Worm (Caenorhabditis elegans) whole organism, early embryonic: ENCODE measurements around the gene tmc-1.

Experiments
- B0310.2 ChIP-seq: sonication (generic microtip); optimal IDR thresholded peaks from 2 replicates; lab custom pipeline; 2016; ENCODE audit warnings: mild to moderate bottlenecking, missing genetic modification characterization, missing compliant biosample characterization
- F13C5.2 ChIP-seq: sonication (generic microtip); optimal IDR thresholded peaks from 2 replicates; lab custom pipeline; 2017; ENCODE audit warnings: mild to moderate bottlenecking, missing genetic modification characterization, inconsistent platforms, missing compliant biosample characterization
- aly-1 ChIP-seq: sonication (generic microtip); optimal IDR thresholded peaks from 2 replicates; lab custom pipeline; 2016; ENCODE audit warnings: missing genetic modification characterization, missing compliant biosample characterization
- ama-1 ChIP-seq: fragments of 150-350 bp; optimal IDR thresholded peaks from 2 replicates; lab custom pipeline; 2014
- ceh-13 ChIP-seq: fragments of 200-800 bp; sonication (Bioruptor generic); optimal IDR thresholded peaks from 2 replicates; lab custom pipeline; 2018; ENCODE audit warnings: mild to moderate bottlenecking, missing genetic modification characterization, missing compliant biosample characterization
- ceh-36 ChIP-seq: sonication (generic microtip); optimal IDR thresholded peaks from 2 replicates; lab custom pipeline; 2016; ENCODE audit warnings: missing genetic modification characterization, inconsistent platforms, missing compliant biosample characterization
- ets-7 ChIP-seq: sonication (generic microtip); optimal IDR thresholded peaks from 2 replicates; lab custom pipeline; 2016; ENCODE audit warnings: missing genotype, missing genetic modification characterization, missing compliant biosample characterization
- flt-1 ChIP-seq: fragments of 200-800 bp; sonication (Bioruptor generic); IDR thresholded peaks from 2 replicates; pipeline ENCODE4 v1.3.6; 2022; ENCODE audit warnings: missing genetic modification characterization, missing compliant biosample characterization
- hmbx-1 ChIP-seq: sonication (generic microtip); optimal IDR thresholded peaks from 2 replicates; lab custom pipeline; 2016; ENCODE audit warnings: mild to moderate bottlenecking, missing genetic modification characterization, missing compliant biosample characterization
- hmg-4 ChIP-seq: fragments of 200-800 bp; sonication (Bioruptor generic); optimal IDR thresholded peaks from 2 replicates; lab custom pipeline; 2018; ENCODE audit warnings: mild to moderate bottlenecking, missing genetic modification characterization, missing compliant biosample characterization
- hnd-1 ChIP-seq: sonication (generic microtip); optimal IDR thresholded peaks from 2 replicates; lab custom pipeline; 2016; ENCODE audit warnings: missing genetic modification characterization, missing compliant biosample characterization
- pes-1 ChIP-seq: fragments of 200-800 bp; sonication (Bioruptor generic); IDR thresholded peaks from 2 replicates; pipeline ENCODE4 v1.3.6; 2022; ENCODE audit warnings: missing genetic modification reagents, missing genetic modification characterization, missing compliant biosample characterization
- scrt-1 ChIP-seq: fragments of 200-800 bp; sonication (Bioruptor generic); IDR thresholded peaks from 2 replicates; pipeline ENCODE4 v1.3.6; 2022; ENCODE audit warnings: missing genetic modification characterization, missing compliant biosample characterization
- sea-1 ChIP-seq: fragments of 200-800 bp; sonication (Bioruptor generic); conservative IDR thresholded peaks from 2 replicates; pipeline ENCODE4 v1.3.6; 2022; ENCODE audit warnings: missing genetic modification characterization, missing compliant biosample characterization
- tbx-11 ChIP-seq: fragments of 200-800 bp; sonication (Bioruptor generic); IDR thresholded peaks from 2 replicates; pipeline ENCODE4 v1.3.6; 2022; ENCODE audit warnings: missing genetic modification characterization, missing compliant biosample characterization
- tbx-37 ChIP-seq: fragments of 200-800 bp; sonication (Bioruptor generic); conservative IDR thresholded peaks from 2 replicates; pipeline ENCODE4 v1.3.6; 2022; ENCODE audit warnings: missing genetic modification reagents, missing genetic modification characterization, missing compliant biosample characterization
- tra-4 ChIP-seq: sonication (generic microtip); optimal IDR thresholded peaks from 2 replicates; lab custom pipeline; 2017; ENCODE audit warnings: missing genetic modification characterization, missing compliant biosample characterization

Gene tmc-1

DNA sequence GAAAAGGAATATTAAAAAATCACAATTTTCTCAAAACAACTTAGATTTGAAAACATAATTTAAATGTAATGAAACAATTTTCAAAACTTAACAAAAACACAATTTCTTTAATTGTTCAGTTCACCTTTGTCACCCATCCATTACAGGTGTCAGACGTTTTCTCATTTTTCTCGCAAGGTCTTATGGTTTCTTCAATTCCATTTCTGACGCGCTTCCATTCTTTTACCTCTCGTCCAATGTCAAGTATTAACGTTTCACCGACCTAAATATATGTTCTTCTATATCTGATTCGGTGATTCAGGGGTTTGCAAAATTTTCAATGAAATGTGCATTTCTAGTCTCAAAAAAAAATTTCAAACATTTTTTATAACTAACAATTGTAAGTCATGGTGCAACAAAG is 38.5 kb upstream of the tmc-1 start:
- TF ChIP-seq hmg-4 (no peak), sea-1 (GFP tag; lab: Robert Waterston, UW) (no peak), aly-1 (tag; lab: Kevin White, UChicago) (no peak), ets-7 (tag; lab: Kevin White, UChicago) (no peak), tra-4 (no peak), hmbx-1 (tag; lab: Kevin White, UChicago) (no peak), tbx-37 (GFP tag; lab: Robert Waterston, UW) (no peak), tbx-11 (GFP tag; lab: Robert Waterston, UW) (no peak), ama-1 (lab: Kevin White, UChicago) (no peak), F13C5.2 (tag; lab: Kevin White, UChicago) (no peak), B0310.2 (tag; lab: Kevin White, UChicago) (no peak), scrt-1 (GFP tag; lab: Robert Waterston, UW) (no peak), hnd-1 (tag; lab: Kevin White, UChicago) (no peak), ceh-13 (GFP tag; lab: Kevin White, UChicago) (no peak), flt-1 (GFP tag; lab: Robert Waterston, UW) (no peak), pes-1 (no peak), ceh-36 (tag; lab: Kevin White, UChicago) (no peak)

DNA sequence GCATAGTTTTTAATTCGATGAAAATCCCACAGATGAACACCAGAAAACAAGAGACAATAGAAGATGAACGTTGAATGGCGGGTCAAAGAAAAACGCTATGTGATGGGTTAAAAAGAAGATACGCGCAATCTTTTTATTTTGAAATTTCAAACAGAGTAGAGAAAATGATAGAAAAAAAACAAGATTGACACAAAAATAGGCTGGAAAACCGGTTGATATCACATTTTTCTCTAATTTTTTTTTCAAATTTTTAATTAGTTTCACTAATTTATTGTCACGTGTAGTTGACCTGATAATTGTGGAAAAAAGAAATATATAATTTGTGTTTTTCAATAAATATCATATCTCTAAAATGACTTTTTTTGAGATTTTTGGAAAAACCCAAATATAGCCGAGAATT is 37.9 kb upstream of the tmc-1 start, which contains the start of gene C05D9.9:
Gene C05D9.9, minus strand, starts transcription at position 101 of the 400 bp plus-strand sequence.
- TF ChIP-seq hnd-1 (tag; lab: Kevin White, UChicago) (no peak), flt-1 (GFP tag; lab: Robert Waterston, UW) (no peak), hmbx-1 (tag; lab: Kevin White, UChicago) (no peak), F13C5.2 (tag; lab: Kevin White, UChicago) (no peak), scrt-1 (GFP tag; lab: Robert Waterston, UW) (no peak), aly-1 (tag; lab: Kevin White, UChicago) (no peak), ceh-13 (GFP tag; lab: Kevin White, UChicago) (no peak), ama-1 (lab: Kevin White, UChicago) (no peak), ets-7 (tag; lab: Kevin White, UChicago) (no peak), tbx-11 (GFP tag; lab: Robert Waterston, UW) (no peak), pes-1 (no peak), tra-4 (no peak), B0310.2 (tag; lab: Kevin White, UChicago) (no peak), hmg-4 (no peak)

DNA sequence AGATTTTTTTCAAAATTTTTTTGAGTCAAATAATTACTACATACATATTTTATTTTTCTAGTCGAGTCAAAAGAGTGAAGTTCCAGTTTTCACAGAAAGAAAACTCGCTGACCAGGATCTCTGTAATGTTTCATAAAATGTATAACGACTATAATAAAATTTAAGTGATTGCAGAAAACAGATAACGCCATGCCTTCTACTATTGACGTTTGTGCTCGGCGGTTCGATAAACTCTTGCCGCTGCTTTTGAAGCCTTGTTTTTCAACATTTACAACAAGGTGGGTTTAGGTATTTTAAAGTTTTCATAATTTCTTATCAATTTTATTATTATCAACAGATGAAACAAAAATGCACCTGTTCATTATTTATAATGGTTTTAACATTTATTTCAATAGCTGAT is 36.6 kb upstream of the tmc-1 start, which contains the start of gene lmp-2:
Gene lmp-2, plus strand, starts transcription at position 190 of the 400 bp plus-strand sequence.
- TF ChIP-seq ceh-13 (GFP tag; lab: Kevin White, UChicago) (no peak), hmg-4 (no peak), hmbx-1 (tag; lab: Kevin White, UChicago) (no peak), sea-1 (GFP tag; lab: Robert Waterston, UW) (no peak), flt-1 (GFP tag; lab: Robert Waterston, UW) (no peak), ceh-36 (tag; lab: Kevin White, UChicago) (no peak), F13C5.2 (tag; lab: Kevin White, UChicago) (no peak), tra-4 (no peak), tbx-37 (GFP tag; lab: Robert Waterston, UW) (no peak), pes-1 (no peak), ama-1 (lab: Kevin White, UChicago) (no peak), B0310.2 (tag; lab: Kevin White, UChicago) (no peak), tbx-11 (GFP tag; lab: Robert Waterston, UW) (no peak), aly-1 (tag; lab: Kevin White, UChicago) (no peak), scrt-1 (GFP tag; lab: Robert Waterston, UW) (no peak), ets-7 (tag; lab: Kevin White, UChicago) (no peak), hnd-1 (tag; lab: Kevin White, UChicago) (no peak)

DNA sequence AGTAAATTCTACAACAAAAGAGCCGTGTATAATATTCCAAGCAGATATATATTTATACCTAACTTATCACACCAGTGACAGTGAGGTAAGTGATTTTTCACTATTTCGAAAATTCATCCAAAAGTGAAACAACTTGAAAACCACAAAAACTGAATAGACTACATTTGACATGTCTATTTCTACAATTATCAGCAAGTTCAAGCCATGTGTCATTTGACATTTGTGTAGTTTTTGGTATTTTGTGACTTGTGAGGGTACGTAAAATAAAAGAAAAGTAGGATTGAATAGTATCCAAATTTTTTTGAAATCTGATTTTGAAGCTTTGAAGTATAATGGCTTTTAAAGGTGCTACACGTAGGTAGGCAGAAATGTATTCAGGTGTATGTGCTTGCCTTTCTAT is 35.8 kb upstream of the tmc-1 start:
- TF ChIP-seq B0310.2 (tag; lab: Kevin White, UChicago) (no peak), tbx-11 (GFP tag; lab: Robert Waterston, UW) (no peak), tbx-37 (GFP tag; lab: Robert Waterston, UW) (no peak), flt-1 (GFP tag; lab: Robert Waterston, UW) (no peak), pes-1 (no peak), ets-7 (tag; lab: Kevin White, UChicago) (no peak), tra-4 (no peak), ama-1 (lab: Kevin White, UChicago) (no peak), F13C5.2 (tag; lab: Kevin White, UChicago) (no peak), hmbx-1 (tag; lab: Kevin White, UChicago) (no peak), ceh-36 (tag; lab: Kevin White, UChicago) (no peak), ceh-13 (GFP tag; lab: Kevin White, UChicago) (no peak), aly-1 (tag; lab: Kevin White, UChicago) (no peak), hnd-1 (tag; lab: Kevin White, UChicago) (no peak), scrt-1 (GFP tag; lab: Robert Waterston, UW) (no peak), hmg-4 (no peak)

DNA sequence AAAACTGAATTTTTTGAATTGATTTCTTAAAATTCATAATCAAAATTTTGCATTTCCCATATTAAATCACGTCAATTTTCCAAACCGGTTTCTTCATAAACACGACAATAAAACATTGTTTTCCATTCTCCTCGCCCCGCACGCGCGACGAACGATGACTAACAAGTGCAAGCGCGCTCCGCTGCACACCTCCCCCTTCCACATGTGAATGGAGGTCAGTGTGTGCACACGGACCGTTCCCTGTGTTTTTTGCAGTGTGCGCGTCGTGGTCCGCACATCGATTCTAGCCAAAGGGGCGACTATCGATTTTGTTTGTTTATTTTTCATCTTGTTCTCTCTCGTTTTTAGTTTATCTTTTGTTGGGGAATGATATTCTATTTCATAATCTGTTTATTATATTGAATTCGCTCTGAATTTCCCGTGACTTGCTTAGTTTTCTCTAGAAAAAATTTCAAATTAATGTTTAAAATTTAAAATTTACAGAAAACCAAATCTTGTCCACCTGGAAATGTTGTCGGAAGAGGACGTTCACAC is 33.4 kb upstream of the tmc-1 start, which contains the start of gene snx-1:
Gene snx-1, plus strand, starts transcription at position 484 of the 534 bp plus-strand sequence.
- peak; percentile 24 for TF ChIP-seq F13C5.2 (tag; lab: Kevin White, UChicago)
- peak; percentile 60 for TF ChIP-seq hmg-4
- no peak for TF ChIP-seq B0310.2 (tag; lab: Kevin White, UChicago)

DNA sequence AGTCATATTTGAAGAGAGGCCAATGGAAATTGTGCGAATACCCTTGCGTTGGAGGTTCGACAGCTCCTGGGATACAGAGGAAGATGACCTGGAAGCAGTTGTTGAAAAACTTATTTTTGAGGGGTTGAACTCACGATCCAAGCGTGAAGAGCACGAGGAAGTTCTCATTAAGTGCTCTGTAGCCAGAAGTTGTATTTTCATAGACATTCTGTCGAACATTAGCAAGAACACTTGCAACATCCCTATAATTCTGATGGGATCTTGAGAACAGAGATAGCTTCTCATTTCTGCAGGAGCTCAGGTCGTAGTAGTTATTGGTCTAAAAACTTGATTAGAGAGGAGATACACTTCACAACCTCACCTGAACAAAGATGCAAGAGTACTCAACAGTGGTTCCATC is 20.4 kb upstream of the tmc-1 start:
- TF ChIP-seq tra-4: no peak
- TF ChIP-seq scrt-1 (GFP tag; lab: Robert Waterston, UW): no peak
- no peak for TF ChIP-seq aly-1 (tag; lab: Kevin White, UChicago)
- no peak for TF ChIP-seq hmbx-1 (tag; lab: Kevin White, UChicago)
- TF ChIP-seq ama-1 (lab: Kevin White, UChicago): no peak
- TF ChIP-seq ets-7 (tag; lab: Kevin White, UChicago): no peak
- no peak for TF ChIP-seq F13C5.2 (tag; lab: Kevin White, UChicago)
- TF ChIP-seq flt-1 (GFP tag; lab: Robert Waterston, UW): no peak
- TF ChIP-seq sea-1 (GFP tag; lab: Robert Waterston, UW): no peak
- no peak for TF ChIP-seq tbx-37 (GFP tag; lab: Robert Waterston, UW)
